Worm (Caenorhabditis elegans): Measurements from ENCODE around the gene fubl-1.

Gene fubl-1

DNA sequence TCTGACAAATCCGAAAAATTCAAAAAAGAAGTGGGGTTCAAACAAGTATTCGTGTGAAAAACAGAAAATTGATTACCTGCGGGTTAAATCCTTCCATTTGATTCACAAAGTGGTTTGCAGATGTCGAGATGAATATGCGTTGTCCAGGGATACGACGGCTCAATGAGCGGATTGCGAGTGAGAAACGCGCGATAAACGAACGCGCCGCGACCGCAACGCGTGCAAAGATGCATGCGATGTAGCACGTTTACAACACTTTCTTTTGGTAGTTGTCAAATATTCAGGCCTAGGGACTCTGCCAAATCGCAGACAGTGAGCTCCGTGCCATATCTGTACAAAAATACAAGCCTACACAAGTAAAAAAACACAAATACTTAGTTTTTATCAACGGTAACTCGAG, at the start of gene fubl-1:
fubl-1 (minus strand) TSS at position 202 of the 400 bp plus-strand sequence.
- TF ChIP-seq ceh-43 (GFP tag; optimal IDR thresholded peaks at IDR 0.05) (no peak), drap-1 (GFP tag; optimal IDR thresholded peaks at IDR 0.05) (no peak), flh-1 (GFP tag; optimal IDR thresholded peaks at IDR 0.05) (no peak), mep-1 (tag; optimal IDR thresholded peaks at IDR 0.05) (peak; percentile 42), hlh-1 (tag; optimal IDR thresholded peaks at IDR 0.05) (no peak), ces-1 (GFP tag; optimal IDR thresholded peaks at IDR 0.05) (peak; percentile 7), mls-2 (tag; optimal IDR thresholded peaks at IDR 0.05) (no peak), nhr-237 (tag; optimal IDR thresholded peaks at IDR 0.05) (no peak), nhr-28 (tag; optimal IDR thresholded peaks at IDR 0.05) (no peak), lin-13 (tag; optimal IDR thresholded peaks at IDR 0.05) (peak; percentile 2), cnd-1 (tag; optimal IDR thresholded peaks at IDR 0.05) (no peak), ham-2 (GFP tag; optimal IDR thresholded peaks at IDR 0.05) (no peak), nhr-12 (tag; optimal IDR thresholded peaks at IDR 0.05) (no peak), sptf-1 (tag; optimal IDR thresholded peaks at IDR 0.05) (peak; percentile 46), mab-5 (tag; optimal IDR thresholded peaks at IDR 0.05) (no peak), lsy-2 (tag; optimal IDR thresholded peaks at IDR 0.05) (peak; percentile 31), nhr-2 (tag; optimal IDR thresholded peaks at IDR 0.05) (no peak), bed-3 (GFP tag; optimal IDR thresholded peaks at IDR 0.05) (no peak), pha-4 (tag; optimal IDR thresholded peaks at IDR 0.05) (peak; percentile 8), snpc-4 (tag; optimal IDR thresholded peaks at IDR 0.05) (no peak)

DNA sequence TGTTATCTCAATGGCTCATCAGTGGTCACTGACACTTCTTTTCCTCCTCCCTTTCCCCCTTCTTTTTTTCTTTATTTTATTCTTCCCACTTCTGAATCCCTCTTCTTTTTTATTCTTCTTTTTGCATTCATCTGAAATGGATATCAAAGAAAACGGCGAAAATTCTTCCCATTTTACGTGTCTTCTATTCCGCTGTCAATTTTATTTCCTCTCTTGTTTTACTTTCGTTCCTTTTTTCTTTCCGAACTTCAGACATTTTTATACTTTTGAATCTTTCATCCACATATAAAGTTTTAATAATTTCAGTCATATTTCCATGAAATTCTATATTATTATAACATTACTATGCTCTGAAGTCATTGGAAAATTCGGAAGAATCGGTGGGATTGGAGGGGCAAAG, 48.6 kb upstream of the fubl-1 start, which contains the start of gene B0024.3:
B0024.3 (plus strand) TSS at position 301 of the 400 bp plus-strand sequence.
- no peak for TF ChIP-seq nhr-2 (tag; optimal IDR thresholded peaks at IDR 0.05)
- no peak for TF ChIP-seq ztf-11 (tag; optimal IDR thresholded peaks at IDR 0.05)
- TF ChIP-seq ceh-83 (GFP tag; optimal IDR thresholded peaks at IDR 0.05), result no peak
- no peak for TF ChIP-seq nhr-76 (tag; optimal IDR thresholded peaks at IDR 0.05)
- no peak for TF ChIP-seq drap-1 (GFP tag; optimal IDR thresholded peaks at IDR 0.05)
- TF ChIP-seq zip-8 (tag; optimal IDR thresholded peaks at IDR 0.05), result no peak
- no peak for TF ChIP-seq bed-3 (GFP tag; optimal IDR thresholded peaks at IDR 0.05)
- TF ChIP-seq nhr-12 (tag; optimal IDR thresholded peaks at IDR 0.05), result no peak
- TF ChIP-seq flh-1 (GFP tag; optimal IDR thresholded peaks at IDR 0.05), result no peak
- no peak for TF ChIP-seq sptf-1 (tag; optimal IDR thresholded peaks at IDR 0.05)
- no peak for TF ChIP-seq pha-4 (tag; optimal IDR thresholded peaks at IDR 0.05)
- no peak for TF ChIP-seq ceh-39 (tag; optimal IDR thresholded peaks at IDR 0.05)
- TF ChIP-seq tbx-8 (GFP tag; optimal IDR thresholded peaks at IDR 0.05), result no peak

DNA sequence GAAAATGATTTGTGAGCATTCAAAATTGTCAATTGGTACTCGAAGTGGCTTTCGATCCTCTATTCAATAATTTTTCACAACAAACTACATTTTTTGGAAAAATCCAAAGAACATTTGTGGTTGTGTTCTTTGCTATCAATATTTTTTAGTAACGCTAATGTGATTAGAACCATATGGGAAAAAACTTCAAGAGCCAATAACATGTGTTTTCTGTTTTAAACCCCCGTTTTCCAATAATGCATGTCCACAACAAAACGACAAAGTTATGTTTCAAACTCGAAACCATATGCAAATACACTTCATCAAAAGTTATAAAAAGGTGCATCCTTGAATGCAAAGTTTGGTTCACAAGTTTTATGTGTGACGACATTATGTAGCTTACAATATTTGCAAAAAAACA, 47.2 kb upstream of the fubl-1 start:
- TF ChIP-seq mab-5 (tag; optimal IDR thresholded peaks at IDR 0.05) (no peak), nhr-2 (tag; optimal IDR thresholded peaks at IDR 0.05) (no peak), elt-3 (tag; optimal IDR thresholded peaks at IDR 0.05) (no peak), elt-1 (tag; optimal IDR thresholded peaks at IDR 0.05; ENCODE audit: borderline replicate concordance, insufficient read depth) (no peak), ceh-83 (GFP tag; optimal IDR thresholded peaks at IDR 0.05) (no peak), ztf-11 (tag; optimal IDR thresholded peaks at IDR 0.05) (no peak), drap-1 (GFP tag; optimal IDR thresholded peaks at IDR 0.05) (no peak), nhr-237 (tag; optimal IDR thresholded peaks at IDR 0.05) (no peak), unc-120 (tag; optimal IDR thresholded peaks at IDR 0.05; ENCODE audit: poor library complexity, severe bottlenecking) (no peak), mls-2 (tag; optimal IDR thresholded peaks at IDR 0.05) (no peak), lin-13 (tag; optimal IDR thresholded peaks at IDR 0.05) (no peak), ceh-43 (GFP tag; optimal IDR thresholded peaks at IDR 0.05) (no peak), unc-39 (tag; optimal IDR thresholded peaks at IDR 0.05) (no peak), ham-2 (GFP tag; optimal IDR thresholded peaks at IDR 0.05) (no peak), ces-1 (GFP tag; optimal IDR thresholded peaks at IDR 0.05) (no peak), nhr-28 (tag; optimal IDR thresholded peaks at IDR 0.05) (no peak), M03D4.4 (tag; optimal IDR thresholded peaks at IDR 0.05) (no peak), hlh-1 (tag; optimal IDR thresholded peaks at IDR 0.05) (no peak), flh-1 (GFP tag; optimal IDR thresholded peaks at IDR 0.05) (no peak), snpc-4 (tag; optimal IDR thresholded peaks at IDR 0.05) (no peak)

DNA sequence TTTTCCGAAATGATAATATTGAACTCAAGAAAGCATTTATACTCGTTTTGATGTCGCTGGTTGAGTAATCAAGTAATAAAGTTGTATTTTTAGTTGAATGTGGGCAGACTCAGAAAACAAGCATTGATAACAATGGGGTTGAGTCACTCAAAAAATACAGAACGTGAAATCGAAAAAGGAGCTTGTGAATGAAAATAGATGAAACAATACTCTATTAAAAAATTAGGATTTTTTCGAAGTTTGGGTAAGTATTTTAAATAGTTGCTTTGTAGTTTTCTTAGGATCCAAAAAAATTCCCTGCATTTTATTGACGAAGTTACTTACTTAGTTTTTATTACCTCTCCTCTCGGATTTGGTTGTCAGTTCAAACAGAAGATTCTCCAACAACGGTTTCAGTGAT, 44.8 kb upstream of the fubl-1 start, which contains the start of gene lys-3:
lys-3 (minus strand) TSS at position 101 of the 400 bp plus-strand sequence.
- TF ChIP-seq cnd-1 (tag; optimal IDR thresholded peaks at IDR 0.05) (no peak), tbx-8 (GFP tag; optimal IDR thresholded peaks at IDR 0.05) (no peak), drap-1 (GFP tag; optimal IDR thresholded peaks at IDR 0.05) (no peak), flh-1 (GFP tag; optimal IDR thresholded peaks at IDR 0.05) (no peak), ham-2 (GFP tag; optimal IDR thresholded peaks at IDR 0.05) (no peak), lin-32 (GFP tag; optimal IDR thresholded peaks at IDR 0.05) (no peak), elt-3 (tag; optimal IDR thresholded peaks at IDR 0.05) (no peak), elt-1 (tag; optimal IDR thresholded peaks at IDR 0.05; ENCODE audit: borderline replicate concordance, insufficient read depth) (no peak), snpc-4 (tag; optimal IDR thresholded peaks at IDR 0.05) (no peak), zip-8 (tag; optimal IDR thresholded peaks at IDR 0.05) (no peak), ceh-43 (GFP tag; optimal IDR thresholded peaks at IDR 0.05) (no peak), hlh-1 (tag; optimal IDR thresholded peaks at IDR 0.05) (no peak), unc-39 (tag; optimal IDR thresholded peaks at IDR 0.05) (no peak), ceh-39 (tag; optimal IDR thresholded peaks at IDR 0.05) (no peak), M03D4.4 (tag; optimal IDR thresholded peaks at IDR 0.05) (no peak), bed-3 (GFP tag; optimal IDR thresholded peaks at IDR 0.05) (no peak), mab-5 (tag; optimal IDR thresholded peaks at IDR 0.05) (no peak), lsy-2 (tag; optimal IDR thresholded peaks at IDR 0.05) (no peak)

Data from whole organism, mixed stage, embryonic.